Worm (Caenorhabditis elegans): Measurements from ENCODE around the gene srv-12.

srv-12 gene

ce11 chrIV:10053550-10053949, at the start of gene srv-12:
Gene srv-12, minus strand, starts transcription at chrIV:10053650.
- no peak for TF ChIP-seq W03F9.2 (tag; optimal IDR thresholded peaks at IDR 0.05)
- no peak for TF ChIP-seq him-1 (tag; optimal IDR thresholded peaks at IDR 0.05)
- no peak for TF ChIP-seq dao-5 (tag; optimal IDR thresholded peaks at IDR 0.05)

- TF ChIP-seq dao-5 (tag; optimal IDR thresholded peaks at IDR 0.05): no peak
- no peak for TF ChIP-seq him-1 (tag; optimal IDR thresholded peaks at IDR 0.05)
- no peak for TF ChIP-seq W03F9.2 (tag; optimal IDR thresholded peaks at IDR 0.05)
Measured at ce11 chrIV:10096881-10097280, 43.4 kb upstream of the srv-12 start, which contains the start of gene dis-3. Gene dis-3, plus strand, starts transcription at chrIV:10097202.

ce11 chrIV:10095171-10095570, 41.7 kb upstream of the srv-12 start, which contains the start of the genes C04G2.5 and msp-36:
Gene C04G2.5, minus strand, starts transcription at chrIV:10095271.
Gene msp-36, plus strand, starts transcription at chrIV:10095433.
- TF ChIP-seq dao-5 (tag; optimal IDR thresholded peaks at IDR 0.05) (no peak), W03F9.2 (tag; optimal IDR thresholded peaks at IDR 0.05) (no peak), him-1 (tag; optimal IDR thresholded peaks at IDR 0.05) (no peak)

DNA sequence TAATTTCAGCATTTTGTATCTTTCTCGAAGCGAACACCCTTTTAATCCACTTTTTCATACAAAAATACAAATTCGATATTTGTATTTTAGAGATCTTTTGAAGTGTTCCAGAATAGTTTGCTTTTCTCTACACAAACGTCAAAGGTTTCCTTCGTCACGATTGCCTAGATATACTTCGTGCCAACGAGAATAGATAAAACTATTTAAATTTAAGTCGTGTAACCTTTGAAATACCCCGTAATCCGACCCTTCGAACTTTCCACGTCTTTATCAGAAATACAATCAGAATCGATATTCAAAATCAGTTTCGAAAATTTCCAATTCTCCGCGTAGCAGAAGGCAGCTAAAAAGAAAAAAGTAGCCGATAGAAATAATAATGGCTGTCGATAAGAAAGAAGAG, 36.9 kb upstream of the srv-12 start, which contains the start of gene ttbk-5:
Gene ttbk-5, plus strand, starts transcription at position 301 of the 400 bp plus-strand sequence.
- TF ChIP-seq W03F9.2 (tag; optimal IDR thresholded peaks at IDR 0.05) (no peak), dao-5 (tag; optimal IDR thresholded peaks at IDR 0.05) (no peak), him-1 (tag; optimal IDR thresholded peaks at IDR 0.05) (no peak)

DNA sequence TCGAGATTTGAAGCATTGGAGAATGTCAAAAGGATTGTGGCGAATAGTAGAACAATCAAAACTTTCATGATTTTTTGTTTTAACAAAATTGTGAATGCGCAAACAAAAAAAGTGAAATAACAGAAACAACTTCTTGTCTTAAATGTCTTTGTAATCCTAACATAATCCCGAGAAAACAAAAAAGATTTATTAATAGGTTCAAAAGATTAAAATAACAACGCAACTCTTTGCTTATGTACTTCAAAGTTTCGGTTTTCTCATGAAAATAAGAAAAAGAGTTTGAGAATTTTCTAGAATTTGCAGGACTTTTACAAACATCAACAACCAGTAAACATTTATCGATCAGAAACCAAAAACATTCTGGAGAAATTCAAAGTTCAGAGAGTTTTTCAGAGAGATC, 36.3 kb upstream of the srv-12 start, which contains the start of gene ttr-39:
Gene ttr-39, minus strand, starts transcription at position 101 of the 400 bp plus-strand sequence.
- TF ChIP-seq W03F9.2 (tag; optimal IDR thresholded peaks at IDR 0.05) (no peak), dao-5 (tag; optimal IDR thresholded peaks at IDR 0.05) (no peak), him-1 (tag; optimal IDR thresholded peaks at IDR 0.05) (no peak)

DNA sequence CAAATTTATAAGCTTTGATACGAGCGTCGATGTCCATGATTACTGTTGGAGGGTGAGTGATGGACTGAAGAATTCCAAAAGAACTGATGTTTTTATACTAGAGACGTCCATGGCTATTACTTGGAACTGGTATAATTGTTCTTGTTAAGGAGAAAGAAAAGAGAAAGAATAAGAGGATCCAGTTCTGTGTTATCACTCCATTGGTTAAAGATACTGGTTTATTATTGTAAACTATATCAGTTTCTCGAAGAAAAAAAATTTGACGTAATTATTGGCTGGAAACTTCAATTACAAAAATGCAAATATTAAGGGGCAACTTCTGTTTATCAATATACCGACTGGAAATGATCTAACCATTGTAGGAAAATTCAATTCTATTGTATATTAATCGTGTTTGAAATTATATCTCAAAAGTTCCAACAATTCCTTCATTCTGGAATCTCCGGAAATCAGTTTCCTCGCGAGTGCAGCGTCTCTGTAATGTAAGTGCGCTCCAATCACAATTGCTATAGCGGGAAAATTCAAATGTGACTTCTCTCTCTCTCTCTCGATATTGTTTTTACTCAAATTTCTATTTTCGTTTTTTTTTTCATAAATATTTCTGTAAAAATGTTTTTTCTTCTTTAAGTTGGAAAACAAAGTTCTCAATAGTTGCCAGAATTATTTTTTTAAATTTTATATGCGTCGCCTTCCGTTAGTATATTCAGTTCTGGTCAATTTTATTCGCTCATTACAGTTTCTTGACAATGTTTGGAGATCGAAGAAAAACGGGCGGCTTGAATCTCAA, 32.1 kb upstream of the srv-12 start, which contains the start of the genes col-2 and ndc-80:
Gene col-2, minus strand, starts transcription at position 51 of the 787 bp plus-strand sequence.
Gene ndc-80, plus strand, starts transcription at position 737 of the 787 bp plus-strand sequence.
- TF ChIP-seq dao-5 (tag; optimal IDR thresholded peaks at IDR 0.05): no peak
- no peak for TF ChIP-seq him-1 (tag; optimal IDR thresholded peaks at IDR 0.05)
- TF ChIP-seq W03F9.2 (tag; optimal IDR thresholded peaks at IDR 0.05): no peak

DNA sequence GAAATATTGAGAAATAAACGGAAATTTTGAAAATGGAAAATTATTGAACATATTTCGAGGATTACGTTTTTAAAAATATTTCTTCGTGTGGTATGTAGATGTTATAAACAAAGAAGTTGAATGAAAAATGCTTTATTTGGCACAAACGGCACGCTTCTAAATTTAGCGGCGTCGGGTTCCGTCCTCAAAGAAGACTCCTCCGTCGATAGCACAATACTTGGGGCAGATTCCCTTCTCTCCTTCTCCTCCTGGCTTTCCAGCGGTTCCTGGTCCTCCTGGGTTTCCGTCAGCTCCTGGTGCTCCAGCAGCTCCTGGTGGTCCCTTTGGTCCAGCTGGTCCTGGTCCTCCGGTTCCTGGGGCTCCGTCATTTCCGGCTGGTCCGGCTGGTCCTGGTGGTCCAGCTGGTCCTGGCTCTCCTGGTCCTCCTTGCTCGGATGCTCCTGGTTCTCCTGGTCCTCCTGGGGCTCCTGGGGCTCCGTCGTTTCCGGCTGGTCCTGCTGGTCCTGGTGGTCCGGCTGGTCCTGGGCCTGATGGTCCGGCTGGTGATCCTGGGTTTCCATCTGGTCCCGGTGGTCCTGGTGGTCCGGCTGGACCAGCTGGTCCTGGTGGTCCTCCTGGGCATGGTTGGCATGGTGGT, 31.0 kb upstream of the srv-12 start, which contains the start of gene W01B6.8:
Gene W01B6.8, minus strand, starts transcription at position 51 of the 637 bp plus-strand sequence.
- TF ChIP-seq him-1 (tag; optimal IDR thresholded peaks at IDR 0.05) (no peak), dao-5 (tag; optimal IDR thresholded peaks at IDR 0.05) (no peak), W03F9.2 (tag; optimal IDR thresholded peaks at IDR 0.05) (no peak)

DNA sequence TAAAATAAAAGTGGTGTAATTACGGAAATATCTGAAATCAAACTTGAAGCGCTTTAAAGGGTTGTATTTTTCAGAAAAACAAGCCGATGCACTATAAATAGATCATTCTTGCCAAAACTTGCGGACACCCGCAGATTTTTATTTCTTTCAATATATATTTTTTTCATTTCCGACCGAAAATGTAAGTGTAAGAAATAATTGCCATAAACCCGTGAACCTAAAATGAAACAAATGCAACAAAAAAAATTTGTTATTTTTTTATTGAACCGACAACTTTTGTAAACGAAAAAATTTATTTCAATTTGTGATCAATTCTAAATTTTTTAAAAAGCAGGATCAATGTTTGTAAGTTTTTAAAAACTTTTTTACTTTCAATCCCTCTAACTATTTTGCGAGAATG, 27.4 kb upstream of the srv-12 start, which contains the start of gene W01B6.6:
Gene W01B6.6, plus strand, starts transcription at position 301 of the 400 bp plus-strand sequence.
- TF ChIP-seq W03F9.2 (tag; optimal IDR thresholded peaks at IDR 0.05) (no peak), dao-5 (tag; optimal IDR thresholded peaks at IDR 0.05) (no peak), him-1 (tag; optimal IDR thresholded peaks at IDR 0.05) (no peak)

- TF ChIP-seq him-1 (tag; optimal IDR thresholded peaks at IDR 0.05): no peak
- no peak for TF ChIP-seq W03F9.2 (tag; optimal IDR thresholded peaks at IDR 0.05)
Measured at ce11 chrIV:10078003-10078402, 24.6 kb upstream of the srv-12 start.

DNA sequence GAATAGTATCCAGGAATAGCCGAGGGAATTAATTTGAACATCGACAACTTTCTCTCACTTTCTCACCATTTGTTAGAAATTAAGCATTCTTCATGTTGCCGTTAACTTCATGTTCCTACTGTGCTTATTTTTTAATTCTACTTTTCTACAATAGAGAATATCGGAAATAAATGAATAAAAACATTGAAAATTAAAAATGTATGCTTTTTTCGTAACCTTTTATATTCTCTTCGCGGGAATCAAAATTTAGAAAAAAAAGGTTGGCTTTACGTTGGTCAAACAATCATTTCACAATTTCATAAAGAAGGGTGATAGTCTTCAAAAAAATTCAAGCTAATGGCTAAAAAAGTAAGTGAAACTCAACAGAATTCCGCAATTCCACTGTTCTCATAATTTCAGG, 22.4 kb upstream of the srv-12 start, which contains the start of gene W01B6.5:
Gene W01B6.5, plus strand, starts transcription at position 301 of the 400 bp plus-strand sequence.
- TF ChIP-seq him-1 (tag; optimal IDR thresholded peaks at IDR 0.05) (no peak), W03F9.2 (tag; optimal IDR thresholded peaks at IDR 0.05) (no peak)

- TF ChIP-seq him-1 (tag; optimal IDR thresholded peaks at IDR 0.05) (no peak), W03F9.2 (tag; optimal IDR thresholded peaks at IDR 0.05) (no peak), dao-5 (tag; optimal IDR thresholded peaks at IDR 0.05) (no peak)
Measured at ce11 chrIV:10075034-10075510, 21.6 kb upstream of the srv-12 start, which contains the start of the genes ttbk-4 and W01B6.4. Gene ttbk-4, minus strand, starts transcription at chrIV:10075134. Gene W01B6.4, plus strand, starts transcription at chrIV:10075460.

DNA sequence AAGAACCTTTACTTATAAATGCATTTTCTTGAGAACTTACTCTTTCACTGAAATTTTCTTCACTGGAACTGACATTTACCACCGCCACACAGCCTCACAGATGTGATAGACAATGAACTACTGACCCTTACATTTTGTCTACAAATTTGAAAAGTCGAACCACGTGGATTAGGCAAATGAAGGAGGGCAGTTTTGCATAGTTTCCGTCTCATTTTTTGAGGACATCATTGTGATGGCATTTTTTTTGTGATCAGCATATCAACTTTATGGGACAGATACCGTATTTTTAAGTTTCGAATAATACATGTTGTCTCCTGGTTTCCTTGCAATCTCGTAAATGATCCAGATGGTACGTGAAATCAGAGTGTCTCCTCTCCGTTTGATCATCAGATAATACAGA, 19.1 kb upstream of the srv-12 start, which contains the start of gene W01B6.3:
Gene W01B6.3, minus strand, starts transcription at position 101 of the 400 bp plus-strand sequence.
- TF ChIP-seq W03F9.2 (tag; optimal IDR thresholded peaks at IDR 0.05) (no peak), dao-5 (tag; optimal IDR thresholded peaks at IDR 0.05) (no peak), him-1 (tag; optimal IDR thresholded peaks at IDR 0.05) (no peak)

ce11 chrIV:10068266-10068665, 14.8 kb upstream of the srv-12 start:
- no peak for TF ChIP-seq W03F9.2 (tag; optimal IDR thresholded peaks at IDR 0.05)
- no peak for TF ChIP-seq dao-5 (tag; optimal IDR thresholded peaks at IDR 0.05)
- TF ChIP-seq him-1 (tag; optimal IDR thresholded peaks at IDR 0.05): no peak
